Worm (Caenorhabditis elegans) whole organism, mixed stage, embryonic: ENCODE results near the gene C24H10.2.

ENCODE experiments used
- M03D4.4 ChIP-seq: sonication (generic microtip); optimal IDR thresholded peaks from 2 replicates; lab custom pipeline; 2017; ENCODE audit warnings: mild to moderate bottlenecking, missing genetic modification characterization, missing compliant biosample characterization
- bed-3 ChIP-seq: fragments of 200-800 bp; sonication (Bioruptor generic); optimal IDR thresholded peaks from 3 replicates; lab custom pipeline; 2018; ENCODE audit warnings: mild to moderate bottlenecking, missing genetic modification characterization, moderate library complexity, missing compliant biosample characterization
- blmp-1 ChIP-seq: fragments of 150-350 bp; optimal IDR thresholded peaks from 2 replicates; lab custom pipeline; 2014; ENCODE audit warnings: missing biosample characterization, missing genetic modification characterization
- ceh-39 ChIP-seq: fragments of 150-350 bp; optimal IDR thresholded peaks from 2 replicates; lab custom pipeline; 2014; ENCODE audit warnings: missing biosample characterization, missing genetic modification characterization
- ceh-43 ChIP-seq: fragments of 200-800 bp; sonication (Bioruptor generic); optimal IDR thresholded peaks from 2 replicates; lab custom pipeline; 2018; ENCODE audit warnings: mild to moderate bottlenecking, missing genetic modification characterization, moderate library complexity, missing compliant biosample characterization
- ceh-83 ChIP-seq: fragments of 200-800 bp; sonication (Bioruptor generic); optimal IDR thresholded peaks from 2 replicates; lab custom pipeline; 2018; ENCODE audit warnings: mild to moderate bottlenecking, missing genetic modification characterization, missing compliant biosample characterization
- ces-1 ChIP-seq: fragments of 150-350 bp; optimal IDR thresholded peaks from 2 replicates; lab custom pipeline; 2014; ENCODE audit warnings: missing biosample characterization, missing genetic modification reagents, missing genetic modification characterization
- cnd-1 ChIP-seq: fragments of 200-800 bp; sonication (Bioruptor generic); optimal IDR thresholded peaks from 2 replicates; lab custom pipeline; 2018; ENCODE audit warnings: mild to moderate bottlenecking, missing genetic modification characterization, missing compliant biosample characterization
- drap-1 ChIP-seq: fragments of 200-800 bp; sonication (Bioruptor generic); optimal IDR thresholded peaks from 3 replicates; lab custom pipeline; 2018; ENCODE audit warnings: mild to moderate bottlenecking, missing genetic modification characterization, missing compliant biosample characterization
- elt-1 ChIP-seq: sonication (generic microtip); optimal IDR thresholded peaks from 2 replicates; lab custom pipeline; 2017; ENCODE audit warnings: missing genetic modification characterization, mild to moderate bottlenecking, missing compliant biosample characterization, antibody characterized with exemption, moderate library complexity, borderline replicate concordance; ENCODE audit not compliant: insufficient read depth
- elt-3 ChIP-seq: fragments of 150-350 bp; optimal IDR thresholded peaks from 2 replicates; lab custom pipeline; 2014; ENCODE audit warnings: missing biosample characterization, missing genetic modification characterization
- flh-1 ChIP-seq: fragments of 200-800 bp; sonication (Bioruptor generic); optimal IDR thresholded peaks from 2 replicates; lab custom pipeline; 2018; ENCODE audit warnings: mild to moderate bottlenecking, missing genetic modification characterization, moderate library complexity, missing compliant biosample characterization
- ham-2 ChIP-seq: fragments of 200-800 bp; sonication (Bioruptor generic); optimal IDR thresholded peaks from 2 replicates; lab custom pipeline; 2018; ENCODE audit warnings: mild to moderate bottlenecking, missing genetic modification characterization, missing compliant biosample characterization
- hlh-1 ChIP-seq: fragments of 150-350 bp; optimal IDR thresholded peaks from 2 replicates; lab custom pipeline; 2014; ENCODE audit warnings: missing biosample characterization, missing genetic modification reagents, missing genetic modification characterization
- lin-13 ChIP-seq: fragments of 150-350 bp; optimal IDR thresholded peaks from 2 replicates; lab custom pipeline; 2014; ENCODE audit warnings: missing biosample characterization, missing genetic modification characterization
- lin-32 ChIP-seq: fragments of 200-800 bp; sonication (Bioruptor generic); optimal IDR thresholded peaks from 2 replicates; lab custom pipeline; 2018; ENCODE audit warnings: mild to moderate bottlenecking, missing genetic modification characterization, missing compliant biosample characterization
- lsy-2 ChIP-seq: fragments of 150-350 bp; optimal IDR thresholded peaks from 2 replicates; lab custom pipeline; 2014; ENCODE audit warnings: missing biosample characterization, missing genetic modification characterization
- mep-1 ChIP-seq: fragments of 150-350 bp; optimal IDR thresholded peaks from 2 replicates; lab custom pipeline; 2017; ENCODE audit warnings: missing biosample characterization, missing genetic modification reagents, missing genetic modification characterization, inconsistent platforms
- mls-2 ChIP-seq: sonication (generic microtip); optimal IDR thresholded peaks from 2 replicates; lab custom pipeline; 2016; ENCODE audit warnings: mild to moderate bottlenecking, missing genetic modification characterization, moderate library complexity, missing compliant biosample characterization
- nhr-12 ChIP-seq: fragments of 150-350 bp; optimal IDR thresholded peaks from 2 replicates; lab custom pipeline; 2014; ENCODE audit warnings: missing biosample characterization, missing genetic modification characterization
- nhr-2 ChIP-seq: fragments of 150-350 bp; optimal IDR thresholded peaks from 2 replicates; lab custom pipeline; 2014; ENCODE audit warnings: missing biosample characterization, missing genetic modification characterization
- nhr-237 ChIP-seq: fragments of 150-350 bp; optimal IDR thresholded peaks from 2 replicates; lab custom pipeline; 2014; ENCODE audit warnings: missing biosample characterization, missing genetic modification characterization
- nhr-28 ChIP-seq: fragments of 150-350 bp; optimal IDR thresholded peaks from 2 replicates; lab custom pipeline; 2014; ENCODE audit warnings: missing biosample characterization, missing genetic modification characterization
- pha-4 ChIP-seq: fragments of 150-350 bp; optimal IDR thresholded peaks from 2 replicates; lab custom pipeline; 2018; ENCODE audit warnings: missing biosample characterization, missing genetic modification reagents, missing genetic modification characterization
- sem-2 ChIP-seq: fragments of 200-800 bp; sonication (Bioruptor generic); optimal IDR thresholded peaks from 2 replicates; lab custom pipeline; 2018; ENCODE audit warnings: mild to moderate bottlenecking, missing genetic modification characterization, missing compliant biosample characterization
- snpc-4 ChIP-seq: fragments of 150-350 bp; optimal IDR thresholded peaks from 2 replicates; lab custom pipeline; 2014; ENCODE audit warnings: missing biosample characterization, missing genetic modification characterization
- sptf-1 ChIP-seq: sonication (generic microtip); optimal IDR thresholded peaks from 2 replicates; lab custom pipeline; 2017; ENCODE audit warnings: mild to moderate bottlenecking, missing genetic modification characterization, moderate library complexity, missing compliant biosample characterization
- tbx-8 ChIP-seq: fragments of 200-800 bp; sonication (Bioruptor generic); optimal IDR thresholded peaks from 2 replicates; lab custom pipeline; 2018; ENCODE audit warnings: mild to moderate bottlenecking, missing genetic modification characterization, moderate library complexity, missing compliant biosample characterization
- unc-120 ChIP-seq: sonication (generic microtip); optimal IDR thresholded peaks from 2 replicates; lab custom pipeline; 2017; ENCODE audit warnings: missing genetic modification characterization, missing compliant biosample characterization; ENCODE audit not compliant: poor library complexity, severe bottlenecking
- unc-39 ChIP-seq: fragments of 150-350 bp; optimal IDR thresholded peaks from 2 replicates; lab custom pipeline; 2014; ENCODE audit warnings: missing biosample characterization, missing genetic modification characterization
- zip-8 ChIP-seq: fragments of 150-350 bp; optimal IDR thresholded peaks from 2 replicates; lab custom pipeline; 2014; ENCODE audit warnings: missing biosample characterization, missing genetic modification characterization
- ztf-11 ChIP-seq: fragments of 150-350 bp; optimal IDR thresholded peaks from 2 replicates; lab custom pipeline; 2014; ENCODE audit warnings: missing biosample characterization, missing genetic modification characterization

C24H10.2 gene

ce11 chrX:5098935-5099334 lies 34.5 kb downstream of the C24H10.2 start:
- TF ChIP-seq ztf-11 (no peak), elt-1 (tag; lab: Kevin White, UChicago) (peak; percentile 21)
- TF ChIP-seq, all 35 proteins: peak for 1

- TF ChIP-seq ceh-39 (tag; lab: Kevin White, UChicago) (no peak), nhr-28 (tag; lab: Kevin White, UChicago) (no peak), ztf-11 (no peak), pha-4 (tag; lab: Kevin White, UChicago) (no peak), lsy-2 (tag; lab: Kevin White, UChicago) (no peak), unc-120 (no peak), ceh-83 (GFP tag; lab: Kevin White, UChicago) (no peak), ces-1 (GFP tag; lab: Kevin White, UChicago) (no peak), zip-8 (tag; lab: Kevin White, UChicago) (no peak), tbx-8 (no peak), mep-1 (no peak), elt-3 (tag; lab: Kevin White, UChicago) (no peak), lin-32 (GFP tag; lab: Kevin White, UChicago) (no peak), sptf-1 (no peak), lin-13 (tag; lab: Kevin White, UChicago) (no peak), snpc-4 (tag; lab: Kevin White, UChicago) (no peak), sem-2 (GFP tag; lab: Kevin White, UChicago) (no peak), nhr-237 (tag; lab: Kevin White, UChicago) (no peak)
These were observed 36.5 kb downstream of the C24H10.2 start, which contains the start of gene vit-2 for ce11 chrX:5100738-5101379. Gene vit-2 (plus strand): TSS chrX:5101042.

ce11 chrX:5102338-5102737 lies 37.9 kb downstream of the C24H10.2 start:
- TF ChIP-seq ces-1 (GFP tag; lab: Kevin White, UChicago) (no peak), M03D4.4 (tag; lab: Kevin White, UChicago) (no peak), unc-120 (no peak)
- TF ChIP-seq, all 35 proteins: peak for 0

ce11 chrX:5103422-5103821 lies 39.0 kb downstream of the C24H10.2 start:
- no peak for TF ChIP-seq ztf-11
- TF ChIP-seq sem-2 (GFP tag; lab: Kevin White, UChicago): no peak

- TF ChIP-seq elt-3 (tag; lab: Kevin White, UChicago): no peak
- TF ChIP-seq lin-13 (tag; lab: Kevin White, UChicago): no peak
- TF ChIP-seq ham-2 (GFP tag; lab: Kevin White, UChicago): no peak
- TF ChIP-seq M03D4.4 (tag; lab: Kevin White, UChicago): no peak
- TF ChIP-seq flh-1 (GFP tag; lab: Kevin White, UChicago): no peak
- TF ChIP-seq zip-8 (tag; lab: Kevin White, UChicago): no peak
- no peak for TF ChIP-seq ceh-83 (GFP tag; lab: Kevin White, UChicago)
- no peak for TF ChIP-seq sptf-1
- TF ChIP-seq unc-39 (tag; lab: Kevin White, UChicago): no peak
- no peak for TF ChIP-seq drap-1
- TF ChIP-seq pha-4 (tag; lab: Kevin White, UChicago): no peak
- no peak for TF ChIP-seq bed-3 (GFP tag; lab: Kevin White, UChicago)
- TF ChIP-seq hlh-1 (tag; lab: Kevin White, UChicago): no peak
- TF ChIP-seq elt-1 (tag; lab: Kevin White, UChicago): no peak
- no peak for TF ChIP-seq nhr-2 (tag; lab: Kevin White, UChicago)
- no peak for TF ChIP-seq snpc-4 (tag; lab: Kevin White, UChicago)
- no peak for TF ChIP-seq lsy-2 (tag; lab: Kevin White, UChicago)
- no peak for TF ChIP-seq lin-32 (GFP tag; lab: Kevin White, UChicago)
These were observed 41.3 kb downstream of the C24H10.2 start for ce11 chrX:5105703-5106102.

ce11 chrX:5106187-5106694 lies 41.8 kb downstream of the C24H10.2 start:
- no peak for TF ChIP-seq blmp-1 (tag; lab: Kevin White, UChicago)
- no peak for TF ChIP-seq cnd-1 (tag; lab: Kevin White, UChicago)
- TF ChIP-seq drap-1: no peak
- TF ChIP-seq unc-120: no peak
- TF ChIP-seq mep-1: no peak
- no peak for TF ChIP-seq nhr-12 (tag; lab: Kevin White, UChicago)
- TF ChIP-seq mls-2 (tag; lab: Kevin White, UChicago): no peak
- TF ChIP-seq nhr-28 (tag; lab: Kevin White, UChicago): no peak
- no peak for TF ChIP-seq ceh-43
- TF ChIP-seq bed-3 (GFP tag; lab: Kevin White, UChicago): no peak
- TF ChIP-seq tbx-8: no peak
- no peak for TF ChIP-seq ces-1 (GFP tag; lab: Kevin White, UChicago)
- TF ChIP-seq lin-32 (GFP tag; lab: Kevin White, UChicago): no peak
- no peak for TF ChIP-seq lsy-2 (tag; lab: Kevin White, UChicago)
- TF ChIP-seq elt-1 (tag; lab: Kevin White, UChicago): no peak
- TF ChIP-seq ceh-83 (GFP tag; lab: Kevin White, UChicago): no peak
- TF ChIP-seq nhr-237 (tag; lab: Kevin White, UChicago): no peak
